Worm (Caenorhabditis elegans) whole organism, L3 larva: Measurements from ENCODE around the gene F40H3.3.
A peak's percentile ranks its signal among the peaks of the same experiment; 100 is the strongest.

ENCODE experiments used
- R02D3.7 ChIP-seq: fragments of 150-350 bp; optimal IDR thresholded peaks from 2 replicates; lab custom pipeline; 2014; ENCODE audit warnings: missing biosample characterization, missing genetic modification characterization
- ZK546.5 ChIP-seq: sonication (generic microtip); optimal IDR thresholded peaks from 2 replicates; lab custom pipeline; 2017; ENCODE audit warnings: missing biosample characterization, missing genetic modification characterization
- aly-2 ChIP-seq: fragments of 150-350 bp; optimal IDR thresholded peaks from 2 replicates; lab custom pipeline; 2014; ENCODE audit warnings: missing biosample characterization, missing genetic modification characterization
- ceh-16 ChIP-seq: sonication (generic microtip); optimal IDR thresholded peaks from 2 replicates; lab custom pipeline; 2017; ENCODE audit warnings: missing biosample characterization, missing genetic modification characterization
- ceh-9 ChIP-seq: sonication (generic microtip); optimal IDR thresholded peaks from 2 replicates; lab custom pipeline; 2018; ENCODE audit warnings: missing biosample characterization, missing genetic modification characterization
- egl-27 ChIP-seq: sonication (generic microtip); optimal IDR thresholded peaks from 4 replicates; lab custom pipeline; 2017; ENCODE audit warnings: missing biosample characterization, missing genetic modification reagents, missing genetic modification characterization
- egl-5 ChIP-seq: fragments of 150-350 bp; optimal IDR thresholded peaks from 2 replicates; lab custom pipeline; 2017; ENCODE audit warnings: missing biosample characterization, missing genetic modification reagents, missing genetic modification characterization, inconsistent platforms
- elt-2 ChIP-seq: sonication (generic microtip); optimal IDR thresholded peaks from 2 replicates; lab custom pipeline; 2016; ENCODE audit warnings: missing genetic modification reagents, mild to moderate bottlenecking, missing genetic modification characterization, missing compliant biosample characterization
- elt-3 ChIP-seq, 3 experiments: fragments of 150-350 bp in 1 of 3; sonication (generic microtip) in 2 of 3; optimal IDR thresholded peaks; 2 replicates in 2 of 3; 4 replicates in 1 of 3; lab custom pipeline; 2014 to 2017; ENCODE audit warnings: missing biosample characterization in 3 of 3, missing genetic modification characterization in 3 of 3
- eor-1 ChIP-seq, 2 experiments: fragments of 150-350 bp; optimal IDR thresholded peaks; 2 replicates each; lab custom pipeline; 2014 to 2018; ENCODE audit warnings: missing biosample characterization in 2 of 2, missing genetic modification characterization in 2 of 2
- fkh-10 ChIP-seq: sonication (generic microtip); optimal IDR thresholded peaks from 2 replicates; lab custom pipeline; 2017; ENCODE audit warnings: missing biosample characterization, missing genetic modification reagents, missing genetic modification characterization
- fkh-2 ChIP-seq: fragments of 150-350 bp; optimal IDR thresholded peaks from 2 replicates; lab custom pipeline; 2014; ENCODE audit warnings: missing biosample characterization, missing genetic modification reagents, missing genetic modification characterization
- lin-15B ChIP-seq: fragments of 150-350 bp; optimal IDR thresholded peaks from 2 replicates; lab custom pipeline; 2014; ENCODE audit warnings: missing biosample characterization, missing genetic modification characterization
- lin-39 ChIP-seq: fragments of 150-350 bp; optimal IDR thresholded peaks from 2 replicates; lab custom pipeline; 2018; ENCODE audit warnings: missing biosample characterization, missing genetic modification reagents, missing genetic modification characterization
- lsy-12 ChIP-seq: sonication (generic microtip); optimal IDR thresholded peaks from 2 replicates; lab custom pipeline; 2016; ENCODE audit warnings: mild to moderate bottlenecking, missing genetic modification characterization, missing compliant biosample characterization
- mml-1 ChIP-seq: fragments of 150-350 bp; sonication (generic microtip); optimal IDR thresholded peaks from 3 replicates; lab custom pipeline; 2014; ENCODE audit warnings: missing biosample characterization, missing genetic modification characterization
- nfya-1 ChIP-seq: sonication (generic microtip); optimal IDR thresholded peaks from 2 replicates; lab custom pipeline; 2017; ENCODE audit warnings: missing genetic modification characterization, mild to moderate bottlenecking, missing compliant biosample characterization, antibody characterized with exemption, moderate library complexity; ENCODE audit not compliant: insufficient read depth
- nhr-11 ChIP-seq: fragments of 150-350 bp; optimal IDR thresholded peaks from 2 replicates; lab custom pipeline; 2014; ENCODE audit warnings: missing biosample characterization, missing genetic modification characterization
- nhr-12 ChIP-seq: fragments of 150-350 bp; optimal IDR thresholded peaks from 2 replicates; lab custom pipeline; 2014; ENCODE audit warnings: missing biosample characterization, missing genetic modification characterization
- nhr-23 ChIP-seq: fragments of 150-350 bp; optimal IDR thresholded peaks from 2 replicates; lab custom pipeline; 2014; ENCODE audit warnings: missing biosample characterization, missing genetic modification reagents, missing genetic modification characterization
- nhr-28 ChIP-seq: fragments of 150-350 bp; optimal IDR thresholded peaks from 2 replicates; lab custom pipeline; 2014; ENCODE audit warnings: missing biosample characterization, missing genetic modification characterization
- nhr-67 ChIP-seq: fragments of 150-350 bp; optimal IDR thresholded peaks from 2 replicates; lab custom pipeline; 2014; ENCODE audit warnings: missing biosample characterization, missing genetic modification characterization
- nhr-76 ChIP-seq: fragments of 150-350 bp; sonication (generic microtip); optimal IDR thresholded peaks from 5 replicates; lab custom pipeline; 2014; ENCODE audit warnings: missing biosample characterization, missing genetic modification characterization
- pha-4 ChIP-seq: fragments of 150-350 bp; optimal IDR thresholded peaks from 2 replicates; lab custom pipeline; 2014; ENCODE audit warnings: missing biosample characterization, missing genetic modification reagents, missing genetic modification characterization
- pqm-1 ChIP-seq: fragments of 150-350 bp; optimal IDR thresholded peaks from 2 replicates; lab custom pipeline; 2017; ENCODE audit warnings: missing biosample characterization, missing genetic modification characterization, inconsistent platforms
- sea-2 ChIP-seq: fragments of 150-350 bp; sonication (generic microtip); optimal IDR thresholded peaks from 4 replicates; lab custom pipeline; 2014; ENCODE audit warnings: missing biosample characterization, missing genetic modification reagents, missing genetic modification characterization
- skn-1 ChIP-seq: fragments of 150-350 bp; optimal IDR thresholded peaks from 2 replicates; lab custom pipeline; 2014; ENCODE audit warnings: missing biosample characterization, missing genetic modification characterization
- snpc-4 ChIP-seq: fragments of 150-350 bp; optimal IDR thresholded peaks from 2 replicates; lab custom pipeline; 2014; ENCODE audit warnings: missing biosample characterization, missing genetic modification characterization
- tbx-2 ChIP-seq: sonication (generic microtip); optimal IDR thresholded peaks from 2 replicates; lab custom pipeline; 2016; ENCODE audit warnings: mild to moderate bottlenecking, missing genetic modification characterization, missing compliant biosample characterization
- unc-62 ChIP-seq: fragments of 150-350 bp; sonication (generic microtip); optimal IDR thresholded peaks from 4 replicates; lab custom pipeline; 2014; ENCODE audit warnings: missing biosample characterization, missing genetic modification reagents, missing genetic modification characterization
- ztf-11 ChIP-seq: fragments of 150-350 bp; optimal IDR thresholded peaks from 2 replicates; lab custom pipeline; 2014; ENCODE audit warnings: missing biosample characterization, missing genetic modification characterization
- ztf-4 ChIP-seq: fragments of 150-350 bp; optimal IDR thresholded peaks from 2 replicates; lab custom pipeline; 2014; ENCODE audit warnings: missing biosample characterization, missing genetic modification characterization

The F40H3.3 gene

DNA sequence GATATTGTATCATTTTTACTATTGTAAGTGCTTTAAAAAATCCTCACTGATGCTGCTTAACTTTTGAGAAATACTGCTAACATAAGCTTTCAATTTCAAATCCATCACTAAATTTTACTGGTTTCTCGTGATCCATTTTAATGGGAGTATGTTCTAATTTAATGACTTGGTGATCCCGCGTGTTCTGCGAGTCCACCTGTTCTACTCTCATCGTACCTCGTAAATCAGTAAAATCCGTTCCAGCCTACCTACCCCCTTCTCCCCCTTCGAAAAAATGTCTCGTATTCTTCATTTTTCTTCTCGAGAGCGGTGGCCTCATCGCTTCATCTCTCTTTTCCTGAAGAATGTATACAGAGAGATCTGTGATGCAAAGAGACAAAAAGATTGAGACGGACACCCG, 35.8 kb upstream of the F40H3.3 start:
- no peak for TF ChIP-seq pha-4 (tag; lab: Kevin White, UChicago)
- no peak for TF ChIP-seq aly-2 (tag; lab: Kevin White, UChicago)
- no peak for TF ChIP-seq elt-2
- no peak for TF ChIP-seq nhr-23 (tag; lab: Kevin White, UChicago)
- TF ChIP-seq ztf-11 (tag; lab: Kevin White, UChicago) = no peak
- no peak for TF ChIP-seq nhr-28
- no peak for TF ChIP-seq egl-5

DNA sequence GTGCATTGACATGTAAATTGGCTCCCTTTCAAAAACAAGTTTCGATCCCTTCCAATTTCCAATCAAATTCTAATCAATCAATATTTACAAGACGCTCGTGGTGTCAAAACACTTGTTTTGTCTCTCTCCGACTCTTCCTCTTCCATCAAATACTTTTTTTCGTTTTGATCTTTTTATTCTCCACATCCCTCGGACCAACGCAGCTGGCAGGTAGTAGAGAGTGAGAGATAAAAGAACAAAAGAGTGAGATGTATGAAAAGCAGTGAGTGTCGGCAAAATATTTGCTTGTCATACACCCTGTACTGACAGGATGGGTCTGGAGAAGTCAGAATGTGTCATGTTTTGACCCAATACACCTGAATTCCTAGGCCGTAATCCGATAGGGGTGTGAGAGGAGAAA, 34.6 kb upstream of the F40H3.3 start:
- no peak for TF ChIP-seq unc-62 (GFP tag; lab: Kevin White, UChicago)
- TF ChIP-seq snpc-4 (tag; lab: Kevin White, UChicago) = no peak
- TF ChIP-seq nhr-11 = no peak
- no peak for TF ChIP-seq nhr-23 (tag; lab: Kevin White, UChicago)
- no peak for TF ChIP-seq egl-27 (tag; lab: Kevin White, UChicago)
- TF ChIP-seq tbx-2 (tag; lab: Kevin White, UChicago) = no peak
- no peak for TF ChIP-seq nhr-12 (tag; lab: Kevin White, UChicago)
- TF ChIP-seq R02D3.7 (tag; lab: Kevin White, UChicago) = no peak
- TF ChIP-seq fkh-10 = no peak
- TF ChIP-seq nhr-67 = no peak
- TF ChIP-seq ztf-4 (tag; lab: Kevin White, UChicago) = no peak
- TF ChIP-seq eor-1 (tag; optimal IDR thresholded peaks at IDR 0.05; lab: Kevin White, UChicago) = no peak
- TF ChIP-seq pha-4 (tag; lab: Kevin White, UChicago) = no peak
- no peak for TF ChIP-seq ZK546.5

DNA sequence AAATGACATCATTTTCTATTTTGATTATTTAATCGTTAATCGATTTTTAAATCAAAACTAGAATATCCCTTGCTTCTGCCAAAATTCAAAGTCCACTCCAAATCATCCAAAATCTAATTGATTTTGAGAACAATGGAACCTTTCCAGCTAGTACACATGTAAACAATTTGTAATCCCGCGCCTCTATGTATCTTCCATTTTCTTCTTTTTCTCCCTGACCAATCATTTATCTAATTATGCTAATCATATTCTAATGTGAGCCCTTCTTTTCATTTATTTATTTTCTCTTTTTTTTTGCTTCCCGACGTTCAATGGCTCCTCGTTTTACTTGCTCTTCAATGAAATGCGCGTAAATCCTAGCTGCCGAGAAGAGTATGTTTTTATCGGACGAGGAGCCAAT, 33.2 kb upstream of the F40H3.3 start:
- no peak for TF ChIP-seq snpc-4 (tag; lab: Kevin White, UChicago)
- no peak for TF ChIP-seq mml-1 (tag; lab: Kevin White, UChicago)
- TF ChIP-seq elt-3 (tag; optimal IDR thresholded peaks at IDR 0.05; lab: Kevin White, UChicago) = no peak
- no peak for TF ChIP-seq nhr-23 (tag; lab: Kevin White, UChicago)
- TF ChIP-seq nhr-67 = no peak
- TF ChIP-seq lin-39 (tag; lab: Kevin White, UChicago) = no peak
- no peak for TF ChIP-seq R02D3.7 (tag; lab: Kevin White, UChicago)

DNA sequence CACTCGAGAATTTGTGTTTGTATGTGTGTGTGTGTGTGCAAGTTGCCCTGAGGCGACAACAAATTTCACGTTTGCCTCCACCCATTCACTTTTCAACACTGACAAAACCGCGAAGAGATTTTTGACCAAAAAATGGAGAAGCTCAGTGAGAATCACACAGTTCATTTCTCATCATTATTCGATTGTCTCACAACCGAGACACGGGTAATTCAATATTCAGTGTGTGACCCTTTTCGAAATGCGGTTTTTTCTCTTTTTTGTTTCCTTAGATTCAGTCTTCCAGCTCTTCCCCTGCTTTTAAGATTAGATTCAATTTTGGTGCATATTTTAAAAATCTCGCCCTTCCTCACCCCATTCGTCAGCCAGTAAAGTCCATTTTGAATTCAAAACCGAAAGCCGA, 31.8 kb upstream of the F40H3.3 start:
- TF ChIP-seq nhr-12 (tag; lab: Kevin White, UChicago) = no peak
- no peak for TF ChIP-seq fkh-2 (tag; lab: Kevin White, UChicago)
- TF ChIP-seq snpc-4 (tag; lab: Kevin White, UChicago) = no peak
- no peak for TF ChIP-seq tbx-2 (tag; lab: Kevin White, UChicago)
- no peak for TF ChIP-seq aly-2 (tag; lab: Kevin White, UChicago)
- TF ChIP-seq lin-15B (tag; lab: Kevin White, UChicago) = no peak
- no peak for TF ChIP-seq nfya-1 (tag; lab: Kevin White, UChicago)
- no peak for TF ChIP-seq ZK546.5
- no peak for TF ChIP-seq ceh-9
- TF ChIP-seq nhr-11 = no peak

DNA sequence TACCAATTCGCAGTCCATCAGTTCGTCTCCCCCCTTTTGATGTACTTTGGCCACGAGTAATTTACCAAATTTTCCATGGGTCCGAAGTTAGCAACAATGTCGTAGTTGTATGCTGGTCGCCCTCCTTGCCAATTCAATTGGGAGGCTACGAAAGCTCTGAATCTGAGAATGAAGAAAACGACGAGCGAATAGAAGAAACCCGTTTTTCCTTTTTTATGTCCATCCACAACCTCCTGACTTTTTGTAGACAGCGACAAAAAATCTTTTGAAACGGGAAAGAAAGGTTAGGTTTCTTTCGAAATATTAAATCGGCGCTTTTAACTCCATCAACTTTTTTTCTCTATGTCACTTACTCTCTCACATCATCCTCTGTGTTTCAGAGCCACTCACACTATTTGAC, 28.8 kb upstream of the F40H3.3 start:
- TF ChIP-seq pqm-1 (tag; lab: Kevin White, UChicago) (no peak), fkh-10 (peak; percentile 63)

DNA sequence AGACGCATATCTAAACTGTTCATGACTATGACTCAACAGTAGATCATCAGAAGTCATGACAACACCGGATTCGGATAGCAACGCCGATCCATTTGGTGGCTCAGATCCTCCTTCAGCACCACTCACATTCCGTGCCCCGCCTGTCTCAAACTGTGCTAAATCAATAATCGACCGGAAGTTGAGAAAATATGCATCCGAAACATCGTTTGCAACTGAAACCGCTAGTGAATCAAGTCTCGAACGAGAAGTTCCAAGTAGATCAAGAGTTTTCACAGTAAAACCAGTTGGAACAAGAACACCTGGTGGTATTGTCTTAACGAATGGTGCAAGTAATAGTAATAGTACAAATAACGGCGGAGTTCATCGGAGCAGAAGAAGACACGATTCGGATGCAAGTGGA, 24.2 kb upstream of the F40H3.3 start:
- TF ChIP-seq lsy-12 = no peak
- TF ChIP-seq ceh-16 (tag; lab: Kevin White, UChicago) = no peak
- no peak for TF ChIP-seq nhr-12 (tag; lab: Kevin White, UChicago)
- TF ChIP-seq nfya-1 (tag; lab: Kevin White, UChicago) = no peak
- TF ChIP-seq nhr-76 = no peak

ce11 chrII:6148369-6148768, 22.9 kb upstream of the F40H3.3 start:
- no peak for TF ChIP-seq skn-1 (tag; lab: Kevin White, UChicago)
- TF ChIP-seq sea-2 (GFP tag; lab: Kevin White, UChicago) = no peak
- TF ChIP-seq nfya-1 (tag; lab: Kevin White, UChicago) = peak; percentile 30
- TF ChIP-seq unc-62 (GFP tag; lab: Kevin White, UChicago) = no peak
- TF ChIP-seq fkh-10 = peak; percentile 82
